Fruit fly (Drosophila melanogaster) whole organism: ENCODE results near the gene Cyp4ac1.
A peak's percentile ranks its signal among the peaks of the same experiment; 100 is the strongest.

Source experiments
- CG8478 ChIP-seq: fragments of >200 bp; optimal IDR thresholded peaks from 2 replicates; lab custom pipeline; 2018; ENCODE audit warnings: inconsistent platforms
- Dll ChIP-seq: fragments of >200 bp; optimal IDR thresholded peaks from 2 replicates; lab custom pipeline; 2017
- EcR ChIP-seq, 2 experiments: fragments of >200 bp; optimal IDR thresholded peaks; 2 replicates each; lab custom pipeline; 2017; ENCODE audit warnings: missing biosample characterization in 2 of 2, missing genetic modification characterization in 2 of 2, missing genetic modification reagents in 2 of 2
- pan ChIP-seq: fragments of >200 bp; optimal IDR thresholded peaks from 2 replicates; lab custom pipeline; 2017
- psq ChIP-seq: fragments of >200 bp; optimal IDR thresholded peaks from 2 replicates; lab custom pipeline; 2017
- usp ChIP-seq: fragments of >200 bp; optimal IDR thresholded peaks from 2 replicates; lab custom pipeline; 2017; ENCODE audit warnings: missing biosample characterization, missing genetic modification characterization, mixed read lengths

dm6 chr2L:5304367-5304766 is 40.6 kb downstream of the Cyp4ac1 start:
- TF ChIP-seq CG8478 (no peak), psq (no peak), Dll (lab: Kevin White, UChicago) (no peak), pan (lab: Kevin White, UChicago) (peak; percentile 34), usp (GFP tag; lab: Kevin White, UChicago) (no peak), EcR (GFP tag; optimal IDR thresholded peaks at IDR 0.05; lab: Kevin White, UChicago) (no peak)
